Worm (Caenorhabditis elegans) whole organism, L2 larva: ENCODE data around the gene cki-1.

Source experiments
- R02D3.7 ChIP-seq: fragments of 150-350 bp; optimal IDR thresholded peaks from 2 replicates; lab custom pipeline; 2014; ENCODE audit warnings: missing biosample characterization, missing genetic modification characterization
- Y55F3AM.14 ChIP-seq: fragments of 200-800 bp; sonication (Bioruptor generic); optimal IDR thresholded peaks from 2 replicates; lab custom pipeline; 2018; ENCODE audit warnings: mild to moderate bottlenecking, missing genetic modification characterization, missing compliant biosample characterization
- aly-2 ChIP-seq: fragments of 150-350 bp; optimal IDR thresholded peaks from 2 replicates; lab custom pipeline; 2014; ENCODE audit warnings: missing biosample characterization, missing genetic modification characterization
- blmp-1 ChIP-seq: sonication (generic microtip); optimal IDR thresholded peaks from 2 replicates; lab custom pipeline; 2017; ENCODE audit warnings: missing genetic modification characterization, mild to moderate bottlenecking, missing compliant biosample characterization, antibody characterized with exemption, moderate library complexity; ENCODE audit not compliant: insufficient read depth
- egl-27 ChIP-seq: sonication (generic microtip); optimal IDR thresholded peaks from 3 replicates; lab custom pipeline; 2017; ENCODE audit warnings: missing biosample characterization, missing genetic modification reagents, missing genetic modification characterization
- elt-1 ChIP-seq: fragments of 150-350 bp; optimal IDR thresholded peaks from 2 replicates; lab custom pipeline; 2014; ENCODE audit warnings: missing biosample characterization, missing genetic modification characterization
- lin-39 ChIP-seq: fragments of 150-350 bp; optimal IDR thresholded peaks from 2 replicates; lab custom pipeline; 2014; ENCODE audit warnings: missing biosample characterization, missing genetic modification reagents, missing genetic modification characterization
- nhr-6 ChIP-seq: fragments of 150-350 bp; optimal IDR thresholded peaks from 2 replicates; lab custom pipeline; 2014; ENCODE audit warnings: missing biosample characterization, missing genetic modification characterization
- skn-1 ChIP-seq: sonication (generic microtip); optimal IDR thresholded peaks from 2 replicates; lab custom pipeline; 2017; ENCODE audit warnings: missing biosample characterization, missing genetic modification characterization
- unc-62 ChIP-seq: fragments of 150-350 bp; optimal IDR thresholded peaks from 2 replicates; lab custom pipeline; 2014; ENCODE audit warnings: missing biosample characterization, missing genetic modification reagents, missing genetic modification characterization

DNA sequence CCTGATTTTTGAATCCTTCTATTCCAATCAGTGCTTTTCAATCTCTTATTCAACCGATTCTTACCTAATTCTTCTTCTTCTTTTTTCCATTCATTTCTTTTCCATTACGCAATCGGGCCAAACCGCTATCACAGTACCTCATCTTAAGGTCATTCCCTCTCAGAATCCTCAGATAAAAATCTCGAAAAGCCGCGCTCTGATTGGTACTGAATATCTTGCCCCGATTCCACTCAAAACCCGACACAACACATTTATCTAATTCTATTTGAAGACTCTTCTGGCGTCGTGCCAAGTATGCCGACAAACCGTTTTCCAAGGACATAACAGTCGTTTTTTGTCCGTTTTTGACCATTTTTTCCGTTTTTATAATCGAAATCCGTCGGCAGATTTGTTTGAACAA lies 9.1 kb upstream of the cki-1 start:
- TF ChIP-seq elt-1 (tag; lab: Kevin White, UChicago) (peak; percentile 82), lin-39 (tag; lab: Kevin White, UChicago) (no peak), aly-2 (tag; lab: Kevin White, UChicago) (no peak), unc-62 (no peak), egl-27 (peak; percentile 3), blmp-1 (tag; lab: Kevin White, UChicago) (no peak), R02D3.7 (no peak), Y55F3AM.14 (GFP tag; lab: Kevin White, UChicago) (no peak), nhr-6 (tag; lab: Kevin White, UChicago) (no peak), skn-1 (tag; lab: Kevin White, UChicago) (no peak)
